Fruit fly (Drosophila melanogaster): ENCODE results near the gene RhoGEF64C.

- TF ChIP-seq dysf (GFP tag; IDR thresholded peaks at IDR 0.05) (no peak), Doc3 (GFP tag; IDR thresholded peaks at IDR 0.05; ENCODE audit: partially characterized antibody) (no peak), dmrt99B (tag; optimal IDR thresholded peaks at IDR 0.05) (no peak), CG2199 (GFP tag; IDR thresholded peaks at IDR 0.05) (no peak), CG4854 (GFP tag; optimal IDR thresholded peaks at IDR 0.05) (no peak), bigmax (GFP tag; optimal IDR thresholded peaks at IDR 0.05) (no peak), schlank (tag; optimal IDR thresholded peaks at IDR 0.05) (no peak), Abd-B (GFP tag; optimal IDR thresholded peaks at IDR 0.05) (no peak), CG9797 (GFP tag; optimal IDR thresholded peaks at IDR 0.05) (no peak), Kr (GFP tag; optimal IDR thresholded peaks at IDR 0.05) (no peak), sd (tag; optimal IDR thresholded peaks at IDR 0.05) (no peak), Gsc (GFP tag; IDR thresholded peaks at IDR 0.05) (no peak)
These were observed 140.9 kb downstream of the RhoGEF64C start, which contains the start of gene CG13708 for dm6 chr3L:4833491-4833890.
